Worm (Caenorhabditis elegans): ENCODE measurements around the gene ZK994.6.
A peak's percentile ranks its signal among the peaks of the same experiment; 100 is the strongest.

ZK994.6 gene

ce11 chrV:8500348-8500747 lies 6.9 kb downstream of the ZK994.6 start (continued):
- peak; percentile 95 for TF ChIP-seq mxl-2 (GFP tag; conservative IDR thresholded peaks at IDR 0.05)
- TF ChIP-seq arid-1 (GFP tag; conservative IDR thresholded peaks at IDR 0.05): peak; percentile 99
- no peak for TF ChIP-seq daf-12 (tag; optimal IDR thresholded peaks at IDR 0.05)
- no peak for TF ChIP-seq lin-39 (tag; optimal IDR thresholded peaks at IDR 0.05)
- peak; percentile 94 for TF ChIP-seq unc-130 (GFP tag; optimal IDR thresholded peaks at IDR 0.05)
- peak; percentile 100 for TF ChIP-seq nhr-41 (GFP tag; IDR thresholded peaks at IDR 0.05)
- peak; percentile 100 for TF ChIP-seq dmd-8 (GFP tag; IDR thresholded peaks at IDR 0.05)
- TF ChIP-seq jun-1 (tag; optimal IDR thresholded peaks at IDR 0.05): peak; percentile 89
- TF ChIP-seq dve-1 (tag; optimal IDR thresholded peaks at IDR 0.05; ENCODE audit: insufficient read depth): peak; percentile 90
- TF ChIP-seq unc-39 (tag; optimal IDR thresholded peaks at IDR 0.05): no peak
- peak; percentile 98 for TF ChIP-seq Y5F2A.4 (GFP tag; optimal IDR thresholded peaks at IDR 0.05)
- TF ChIP-seq ceh-62 (tag; optimal IDR thresholded peaks at IDR 0.05): no peak
- peak; percentile 100 for TF ChIP-seq nhr-111 (GFP tag; optimal IDR thresholded peaks at IDR 0.05)
- peak; percentile 100 for TF ChIP-seq F44E2.7 (GFP tag; IDR thresholded peaks at IDR 0.05)
- TF ChIP-seq unc-62 (GFP tag; optimal IDR thresholded peaks at IDR 0.05 in 1 of 2): no peak
- TF ChIP-seq unc-62 (tag; optimal IDR thresholded peaks at IDR 0.05): no peak
- TF ChIP-seq lim-7 (GFP tag; IDR thresholded peaks at IDR 0.05): peak; percentile 100
- TF ChIP-seq lin-13 (GFP tag; optimal IDR thresholded peaks at IDR 0.05): peak; percentile 78
- TF ChIP-seq mes-2 (tag; optimal IDR thresholded peaks at IDR 0.05; ENCODE audit: poor library complexity, severe bottlenecking): peak; percentile 96
- peak; percentile 92 for TF ChIP-seq zip-11 (GFP tag; IDR thresholded peaks at IDR 0.05)
- TF ChIP-seq F10B5.3 (tag; optimal IDR thresholded peaks at IDR 0.05): peak; percentile 95
- peak; percentile 88; the same call in 1 of the 2 replicates for TF ChIP-seq tag-97 (GFP tag; IDR thresholded peaks at IDR 0.05)
- TF ChIP-seq zag-1 (tag; optimal IDR thresholded peaks at IDR 0.05): peak; percentile 40
- peak; percentile 99 for TF ChIP-seq sdz-12 (GFP tag; optimal IDR thresholded peaks at IDR 0.05)
- TF ChIP-seq madf-5 (GFP tag; IDR thresholded peaks at IDR 0.05): peak in 1 of 2 experiments; percentile 99
- TF ChIP-seq Y48G9A.11 (GFP tag; IDR thresholded peaks at IDR 0.05): peak; percentile 95
- peak; percentile 93 for TF ChIP-seq mep-1 (tag; optimal IDR thresholded peaks at IDR 0.05)
- TF ChIP-seq lin-1 (GFP tag; IDR thresholded peaks at IDR 0.05): peak; percentile 99
- peak; percentile 97 for TF ChIP-seq madf-9 (GFP tag; conservative IDR thresholded peaks at IDR 0.05)
- peak; percentile 98 for TF ChIP-seq F49E8.2 (tag; optimal IDR thresholded peaks at IDR 0.05; ENCODE audit: borderline replicate concordance)
- peak; percentile 98 for TF ChIP-seq duxl-1 (tag; optimal IDR thresholded peaks at IDR 0.05; ENCODE audit: poor library complexity)
- TF ChIP-seq ces-1 (GFP tag; optimal IDR thresholded peaks at IDR 0.05): peak; percentile 74
- peak; percentile 97 for TF ChIP-seq nhr-102 (tag; optimal IDR thresholded peaks at IDR 0.05)
- peak; percentile 70 for TF ChIP-seq hlh-30 (tag; optimal IDR thresholded peaks at IDR 0.05; ENCODE audit: insufficient read depth)
- peak; percentile 97 for TF ChIP-seq ceh-20 (GFP tag; IDR thresholded peaks at IDR 0.05)
- peak; percentile 99 for TF ChIP-seq spr-3 (GFP tag; optimal IDR thresholded peaks at IDR 0.05)
- no peak for TF ChIP-seq fkh-10 (GFP tag; optimal IDR thresholded peaks at IDR 0.05)
- no peak for TF ChIP-seq ama-1 (optimal IDR thresholded peaks at IDR 0.05)
- peak; percentile 87 for TF ChIP-seq T20F7.1 (GFP tag; optimal IDR thresholded peaks at IDR 0.05)
- no peak; the same call in 1 of the 2 replicates for TF ChIP-seq set-16 (GFP tag; IDR thresholded peaks at IDR 0.05)
- peak; percentile 97 for TF ChIP-seq dmd-9 (GFP tag; IDR thresholded peaks at IDR 0.05)
- TF ChIP-seq daf-8 (GFP tag; IDR thresholded peaks at IDR 0.05): peak; percentile 98
- TF ChIP-seq nhr-76 (tag; optimal IDR thresholded peaks at IDR 0.05): no peak
- no peak for TF ChIP-seq ZK546.5 (tag; optimal IDR thresholded peaks at IDR 0.05)
- peak; percentile 99 for TF ChIP-seq hmg-1.1 (GFP tag; IDR thresholded peaks at IDR 0.05)
- no peak for TF ChIP-seq cey-2 (tag; optimal IDR thresholded peaks at IDR 0.05; ENCODE audit: borderline replicate concordance, insufficient read depth)
- peak; percentile 81 for TF ChIP-seq hif-1 (tag; optimal IDR thresholded peaks at IDR 0.05)
- no peak for TF ChIP-seq pqm-1 (tag; optimal IDR thresholded peaks at IDR 0.05)
- peak; percentile 100 for TF ChIP-seq F26F4.8 (GFP tag; conservative IDR thresholded peaks at IDR 0.05)
- TF ChIP-seq nhr-11 (tag; optimal IDR thresholded peaks at IDR 0.05): peak; percentile 4
- no peak for TF ChIP-seq ztf-11 (tag; optimal IDR thresholded peaks at IDR 0.05)
